Worm (Caenorhabditis elegans) whole organism, L2 larva: Measurements from ENCODE around the gene ncs-3.

Experiments used
- C34F6.9 ChIP-seq: fragments of 150-350 bp; optimal IDR thresholded peaks from 2 replicates; lab custom pipeline; 2014; ENCODE audit warnings: missing biosample characterization, missing genetic modification characterization
- R02D3.7 ChIP-seq: fragments of 150-350 bp; optimal IDR thresholded peaks from 2 replicates; lab custom pipeline; 2014; ENCODE audit warnings: missing biosample characterization, missing genetic modification characterization
- Y55F3AM.14 ChIP-seq: fragments of 200-800 bp; sonication (Bioruptor generic); optimal IDR thresholded peaks from 2 replicates; lab custom pipeline; 2018; ENCODE audit warnings: mild to moderate bottlenecking, missing genetic modification characterization, missing compliant biosample characterization
- ZK546.5 ChIP-seq: sonication (generic microtip); optimal IDR thresholded peaks from 2 replicates; lab custom pipeline; 2017; ENCODE audit warnings: missing biosample characterization, missing genetic modification characterization
- aly-2 ChIP-seq: fragments of 150-350 bp; optimal IDR thresholded peaks from 2 replicates; lab custom pipeline; 2014; ENCODE audit warnings: missing biosample characterization, missing genetic modification characterization
- blmp-1 ChIP-seq: sonication (generic microtip); optimal IDR thresholded peaks from 2 replicates; lab custom pipeline; 2017; ENCODE audit warnings: missing genetic modification characterization, mild to moderate bottlenecking, missing compliant biosample characterization, antibody characterized with exemption, moderate library complexity; ENCODE audit not compliant: insufficient read depth
- ceh-16 ChIP-seq: fragments of 150-350 bp; optimal IDR thresholded peaks from 2 replicates; lab custom pipeline; 2014; ENCODE audit warnings: missing biosample characterization, missing genetic modification characterization
- ceh-82 ChIP-seq: fragments of 150-350 bp; optimal IDR thresholded peaks from 2 replicates; lab custom pipeline; 2014; ENCODE audit warnings: missing biosample characterization, missing genetic modification characterization
- crh-2 ChIP-seq: sonication (generic microtip); optimal IDR thresholded peaks from 2 replicates; lab custom pipeline; 2017; ENCODE audit warnings: missing biosample characterization, missing genetic modification characterization
- egl-27 ChIP-seq: sonication (generic microtip); optimal IDR thresholded peaks from 3 replicates; lab custom pipeline; 2017; ENCODE audit warnings: missing biosample characterization, missing genetic modification reagents, missing genetic modification characterization
- elt-1 ChIP-seq: fragments of 150-350 bp; optimal IDR thresholded peaks from 2 replicates; lab custom pipeline; 2014; ENCODE audit warnings: missing biosample characterization, missing genetic modification characterization
- elt-3 ChIP-seq: sonication (generic microtip); optimal IDR thresholded peaks from 2 replicates; lab custom pipeline; 2017; ENCODE audit warnings: missing biosample characterization, missing genetic modification characterization
- fos-1 ChIP-seq: fragments of 150-350 bp; optimal IDR thresholded peaks from 2 replicates; lab custom pipeline; 2014; ENCODE audit warnings: missing biosample characterization, missing genetic modification characterization
- gmeb-1 ChIP-seq: fragments of 150-350 bp; optimal IDR thresholded peaks from 2 replicates; lab custom pipeline; 2014; ENCODE audit warnings: missing biosample characterization, missing genetic modification characterization
- lin-11 ChIP-seq: fragments of 150-350 bp; sonication (generic microtip); optimal IDR thresholded peaks from 2 replicates; lab custom pipeline; 2014; ENCODE audit warnings: missing biosample characterization, missing genetic modification characterization, inconsistent platforms, mixed read lengths
- lin-13 ChIP-seq: fragments of 150-350 bp; optimal IDR thresholded peaks from 2 replicates; lab custom pipeline; 2014; ENCODE audit warnings: missing biosample characterization, missing genetic modification reagents, missing genetic modification characterization
- lsy-2 ChIP-seq, 2 experiments: fragments of 150-350 bp in 1 of 2; sonication (generic microtip) in 1 of 2; optimal IDR thresholded peaks; 2 replicates each; lab custom pipeline; 2014 to 2017; ENCODE audit warnings: missing biosample characterization in 2 of 2, missing genetic modification characterization in 2 of 2
- mab-5 ChIP-seq: fragments of 150-350 bp; optimal IDR thresholded peaks from 2 replicates; lab custom pipeline; 2014; ENCODE audit warnings: missing biosample characterization, missing genetic modification characterization
- mbf-1 ChIP-seq: sonication (generic microtip); optimal IDR thresholded peaks from 2 replicates; lab custom pipeline; 2017; ENCODE audit warnings: missing biosample characterization, missing genetic modification characterization
- mdl-1 ChIP-seq, 2 experiments: fragments of 150-350 bp in 1 of 2; sonication (generic microtip) in 1 of 2; optimal IDR thresholded peaks; 2 replicates each; lab custom pipeline; 2017; ENCODE audit warnings: missing biosample characterization in 2 of 2, missing genetic modification characterization in 2 of 2
- nhr-10 ChIP-seq: sonication (generic microtip); optimal IDR thresholded peaks from 2 replicates; lab custom pipeline; 2017; ENCODE audit warnings: missing biosample characterization, missing genetic modification characterization
- nhr-11 ChIP-seq: fragments of 150-350 bp; optimal IDR thresholded peaks from 2 replicates; lab custom pipeline; 2014; ENCODE audit warnings: missing biosample characterization, missing genetic modification characterization
- nhr-12 ChIP-seq: fragments of 150-350 bp; optimal IDR thresholded peaks from 2 replicates; lab custom pipeline; 2014; ENCODE audit warnings: missing biosample characterization, missing genetic modification characterization
- nhr-129 ChIP-seq: fragments of 150-350 bp; optimal IDR thresholded peaks from 2 replicates; lab custom pipeline; 2014; ENCODE audit warnings: missing biosample characterization, missing genetic modification characterization
- nhr-21 ChIP-seq: fragments of 150-350 bp; optimal IDR thresholded peaks from 2 replicates; lab custom pipeline; 2014; ENCODE audit warnings: missing biosample characterization, missing genetic modification characterization
- nhr-237 ChIP-seq: fragments of 150-350 bp; optimal IDR thresholded peaks from 2 replicates; lab custom pipeline; 2014; ENCODE audit warnings: missing biosample characterization, missing genetic modification characterization
- nhr-25 ChIP-seq: fragments of 150-350 bp; sonication (generic microtip); optimal IDR thresholded peaks from 3 replicates; lab custom pipeline; 2014; ENCODE audit warnings: missing biosample characterization, missing genetic modification characterization
- nhr-77 ChIP-seq: fragments of 150-350 bp; optimal IDR thresholded peaks from 2 replicates; lab custom pipeline; 2014; ENCODE audit warnings: missing biosample characterization, missing genetic modification characterization
- peb-1 ChIP-seq: fragments of 150-350 bp; optimal IDR thresholded peaks from 2 replicates; lab custom pipeline; 2014; ENCODE audit warnings: missing biosample characterization, missing genetic modification characterization
- sem-4 ChIP-seq: fragments of 150-350 bp; optimal IDR thresholded peaks from 2 replicates; lab custom pipeline; 2014; ENCODE audit warnings: missing biosample characterization, missing genetic modification reagents, missing genetic modification characterization
- skn-1 ChIP-seq: sonication (generic microtip); optimal IDR thresholded peaks from 2 replicates; lab custom pipeline; 2017; ENCODE audit warnings: missing biosample characterization, missing genetic modification characterization
- sma-3 ChIP-seq: sonication (generic microtip); optimal IDR thresholded peaks from 2 replicates; lab custom pipeline; 2016; ENCODE audit warnings: missing genetic modification reagents, missing genetic modification characterization, missing compliant biosample characterization
- sma-9 ChIP-seq, 2 experiments: fragments of 150-350 bp in 1 of 2; sonication (generic microtip) in 1 of 2; optimal IDR thresholded peaks; 2 replicates each; lab custom pipeline; 2014 to 2016; ENCODE audit warnings: missing genetic modification characterization in 2 of 2, mild to moderate bottlenecking in 1 of 2, missing biosample characterization in 1 of 2, missing compliant biosample characterization in 1 of 2, missing genetic modification reagents in 1 of 2, moderate library complexity in 1 of 2
- snpc-4 ChIP-seq: fragments of 150-350 bp; optimal IDR thresholded peaks from 2 replicates; lab custom pipeline; 2014; ENCODE audit warnings: missing biosample characterization, missing genetic modification characterization
- unc-39 ChIP-seq: fragments of 150-350 bp; optimal IDR thresholded peaks from 2 replicates; lab custom pipeline; 2014; ENCODE audit warnings: missing biosample characterization, missing genetic modification characterization
- unc-55 ChIP-seq: fragments of 150-350 bp; sonication (generic microtip); optimal IDR thresholded peaks from 3 replicates; lab custom pipeline; 2014; ENCODE audit warnings: missing biosample characterization, missing genetic modification reagents, missing genetic modification characterization
- unc-62 ChIP-seq: fragments of 150-350 bp; optimal IDR thresholded peaks from 2 replicates; lab custom pipeline; 2014; ENCODE audit warnings: missing biosample characterization, missing genetic modification reagents, missing genetic modification characterization
- zag-1 ChIP-seq: fragments of 150-350 bp; optimal IDR thresholded peaks from 2 replicates; lab custom pipeline; 2014; ENCODE audit warnings: missing biosample characterization, missing genetic modification characterization
- ztf-1 ChIP-seq: fragments of 200-800 bp; sonication (Bioruptor generic); conservative IDR thresholded peaks from 2 replicates; pipeline ENCODE4 v1.3.6; 2022; ENCODE audit warnings: missing genetic modification characterization, missing compliant biosample characterization
- ztf-11 ChIP-seq: sonication (generic microtip); optimal IDR thresholded peaks from 2 replicates; lab custom pipeline; 2017; ENCODE audit warnings: missing biosample characterization, missing genetic modification characterization
- ztf-4 ChIP-seq: fragments of 150-350 bp; optimal IDR thresholded peaks from 2 replicates; lab custom pipeline; 2014; ENCODE audit warnings: missing biosample characterization, missing genetic modification characterization

Gene ncs-3

ce11 chrX:1035039-1035598 lies 18.8 kb upstream of the ncs-3 start, which contains the start of the genes stau-1 and sec-22 (continued):
- TF ChIP-seq aly-2 (tag; lab: Kevin White, UChicago) (no peak), nhr-237 (tag; lab: Kevin White, UChicago) (no peak), unc-39 (no peak), R02D3.7 (tag; lab: Kevin White, UChicago) (no peak), C34F6.9 (peak; percentile 49), fos-1 (peak; percentile 11), nhr-25 (no peak), Y55F3AM.14 (GFP tag; lab: Kevin White, UChicago) (no peak), unc-55 (GFP tag; lab: Kevin White, UChicago) (peak; percentile 36), lsy-2 (tag; optimal IDR thresholded peaks at IDR 0.05; lab: Kevin White, UChicago) (peak in 1 of 2 experiments; percentile 45), nhr-129 (tag; lab: Kevin White, UChicago) (peak; percentile 62), sma-9 (GFP tag; optimal IDR thresholded peaks at IDR 0.05; lab: Kevin White, UChicago) (no peak), sma-9 (tag; optimal IDR thresholded peaks at IDR 0.05; lab: Kevin White, UChicago) (no peak), ztf-4 (no peak), elt-1 (tag; lab: Kevin White, UChicago) (no peak), unc-62 (GFP tag; lab: Kevin White, UChicago) (no peak), mab-5 (tag; lab: Kevin White, UChicago) (no peak), egl-27 (tag; lab: Kevin White, UChicago) (no peak), mbf-1 (tag; lab: Kevin White, UChicago) (no peak)

ce11 chrX:1038347-1038746 lies 15.5 kb upstream of the ncs-3 start, which contains the start of gene F55A4.7:
TSS of gene F55A4.7 (minus strand) at chrX:1038447.
- TF ChIP-seq R02D3.7 (tag; lab: Kevin White, UChicago) = no peak
- TF ChIP-seq lsy-2 (tag; optimal IDR thresholded peaks at IDR 0.05; lab: Kevin White, UChicago) = no peak
- no peak for TF ChIP-seq ztf-1 (GFP tag; lab: Robert Waterston, UW)
- no peak for TF ChIP-seq nhr-77 (tag; lab: Kevin White, UChicago)
- no peak for TF ChIP-seq nhr-129 (tag; lab: Kevin White, UChicago)
- no peak for TF ChIP-seq nhr-21
- TF ChIP-seq nhr-25 = no peak
- TF ChIP-seq lin-11 (tag; lab: Kevin White, UChicago) = no peak
- no peak for TF ChIP-seq ztf-11 (tag; lab: Kevin White, UChicago)
- no peak for TF ChIP-seq sma-3 (GFP tag; lab: Kevin White, UChicago)
- no peak for TF ChIP-seq nhr-12 (tag; lab: Kevin White, UChicago)
- no peak for TF ChIP-seq blmp-1 (tag; lab: Kevin White, UChicago)
- TF ChIP-seq C34F6.9 = no peak

ce11 chrX:1044327-1044726 lies 9.6 kb upstream of the ncs-3 start:
- TF ChIP-seq egl-27 (tag; lab: Kevin White, UChicago) = no peak
- no peak for TF ChIP-seq mdl-1 (tag; optimal IDR thresholded peaks at IDR 0.05; lab: Kevin White, UChicago)
- no peak for TF ChIP-seq nhr-10 (tag; lab: Kevin White, UChicago)
- TF ChIP-seq nhr-129 (tag; lab: Kevin White, UChicago) = peak; percentile 93
- TF ChIP-seq nhr-11 (tag; lab: Kevin White, UChicago) = no peak

DNA sequence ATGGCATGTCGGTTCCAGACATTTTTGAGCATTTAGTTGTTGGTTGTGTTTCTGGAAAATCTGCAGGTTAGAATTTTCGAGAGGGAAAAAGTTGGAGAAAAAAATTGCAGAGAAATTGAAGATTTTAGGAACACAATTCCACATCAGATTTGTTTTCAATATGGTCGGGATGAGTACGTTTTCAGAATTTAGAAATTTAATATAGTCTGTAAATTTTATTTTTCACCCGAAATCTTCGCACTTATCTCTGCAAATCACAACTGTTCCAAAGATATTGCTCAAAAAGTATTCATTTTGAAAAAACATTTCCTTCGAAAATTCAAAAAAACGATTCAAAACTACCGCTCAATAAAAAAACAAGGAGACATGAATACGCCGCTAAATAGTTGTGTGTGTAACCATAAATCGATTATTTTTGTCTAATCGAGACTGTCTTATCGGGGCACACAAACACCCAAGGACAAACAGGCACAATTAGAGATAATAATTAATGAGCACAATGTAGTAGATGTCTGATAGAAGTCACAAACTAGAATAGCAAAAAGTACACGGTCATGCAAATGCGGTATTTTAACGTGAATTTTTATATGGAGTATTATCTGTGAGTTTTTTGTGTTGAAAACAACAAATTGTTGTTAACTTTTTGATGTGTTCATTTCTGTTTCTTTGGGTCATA lies 7.6 kb upstream of the ncs-3 start, which contains the start of gene vpat-1:
Gene vpat-1 (minus strand): TSS at position 51 of the 676 bp plus-strand sequence.
- TF ChIP-seq skn-1 (tag; lab: Kevin White, UChicago) = no peak
- TF ChIP-seq crh-2 (tag; lab: Kevin White, UChicago) = peak; percentile 45
- TF ChIP-seq fos-1 = peak; percentile 63
- TF ChIP-seq zag-1 (tag; lab: Kevin White, UChicago) = no peak

ce11 chrX:1051041-1051440 lies 2.8 kb upstream of the ncs-3 start:
- TF ChIP-seq nhr-129 (tag; lab: Kevin White, UChicago) (peak; percentile 51), nhr-77 (tag; lab: Kevin White, UChicago) (no peak), crh-2 (tag; lab: Kevin White, UChicago) (no peak), ztf-11 (tag; lab: Kevin White, UChicago) (no peak), nhr-237 (tag; lab: Kevin White, UChicago) (no peak), unc-39 (no peak), elt-3 (no peak), unc-62 (GFP tag; lab: Kevin White, UChicago) (no peak), snpc-4 (tag; lab: Kevin White, UChicago) (no peak), nhr-25 (no peak), sem-4 (peak; percentile 43), peb-1 (no peak), gmeb-1 (tag; lab: Kevin White, UChicago) (no peak), aly-2 (tag; lab: Kevin White, UChicago) (no peak), egl-27 (tag; lab: Kevin White, UChicago) (no peak), ceh-16 (tag; lab: Kevin White, UChicago) (no peak), nhr-11 (tag; lab: Kevin White, UChicago) (no peak), lin-11 (tag; lab: Kevin White, UChicago) (peak; percentile 12), nhr-12 (tag; lab: Kevin White, UChicago) (no peak), ZK546.5 (tag; lab: Kevin White, UChicago) (no peak), mdl-1 (tag; optimal IDR thresholded peaks at IDR 0.05; lab: Kevin White, UChicago) (no peak), ceh-82 (no peak), elt-1 (tag; lab: Kevin White, UChicago) (no peak), lin-13 (GFP tag; lab: Kevin White, UChicago) (no peak), sma-3 (GFP tag; lab: Kevin White, UChicago) (no peak)
